Fruit fly (Drosophila melanogaster): ENCODE data around the gene SPoCk.

DNA sequence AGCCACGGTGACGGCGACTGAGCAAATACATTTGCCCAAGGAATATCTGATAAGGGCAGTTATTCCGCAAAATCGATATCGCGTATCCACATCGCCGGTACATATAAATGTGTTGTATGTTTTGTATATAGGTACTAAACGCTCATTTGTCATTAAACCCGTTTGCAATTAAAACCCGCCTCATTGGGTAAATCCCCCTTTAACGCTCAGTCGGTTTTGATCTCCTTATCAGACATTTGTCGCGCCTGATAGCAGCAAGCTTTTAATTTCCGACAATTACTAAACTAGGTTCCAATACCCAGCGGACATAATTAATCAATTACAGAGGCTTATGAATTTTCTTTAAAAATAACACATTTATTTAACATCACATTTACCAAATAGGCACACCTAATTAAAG lies 17.9 kb upstream of the SPoCk start:
- TF ChIP-seq usp (GFP tag; optimal IDR thresholded peaks at IDR 0.05) (no peak), foxo (GFP tag; optimal IDR thresholded peaks at IDR 0.05) (no peak), Myc (optimal IDR thresholded peaks at IDR 0.05) (no peak), h (GFP tag; optimal IDR thresholded peaks at IDR 0.05) (no peak), dsf (GFP tag; optimal IDR thresholded peaks at IDR 0.05; ENCODE audit: borderline replicate concordance) (no peak), ey (GFP tag; optimal IDR thresholded peaks at IDR 0.05) (no peak), CG9705 (GFP tag; optimal IDR thresholded peaks at IDR 0.05) (no peak), psq (GFP tag; optimal IDR thresholded peaks at IDR 0.05) (no peak), fru (GFP tag; optimal IDR thresholded peaks at IDR 0.05) (no peak), woc (GFP tag; optimal IDR thresholded peaks at IDR 0.05) (no peak), OdsH (GFP tag; optimal IDR thresholded peaks at IDR 0.05) (no peak)

All from whole organism, wandering third instar larva.